Worm (Caenorhabditis elegans) whole organism, L1 larva: ENCODE results near the gene grd-12.

Experiments used
- C34B4.2 ChIP-seq: sonication (generic microtip); optimal IDR thresholded peaks from 2 replicates; lab custom pipeline; 2017; ENCODE audit warnings: mild to moderate bottlenecking, missing genetic modification characterization, missing compliant biosample characterization
- Y116A8C.19 ChIP-seq: sonication (generic microtip); optimal IDR thresholded peaks from 2 replicates; lab custom pipeline; 2016; ENCODE audit warnings: missing compliant biosample characterization, missing genetic modification characterization, borderline replicate concordance
- ceh-82 ChIP-seq, 3 experiments: fragments of 150-350 bp in 1 of 3; sonication (generic microtip) in 2 of 3; optimal IDR thresholded peaks; 2 replicates each; lab custom pipeline; 2014 to 2017; ENCODE audit warnings: missing biosample characterization in 3 of 3, missing genetic modification characterization in 3 of 3
- ces-1 ChIP-seq: fragments of 150-350 bp; optimal IDR thresholded peaks from 2 replicates; lab custom pipeline; 2014; ENCODE audit warnings: missing biosample characterization, missing genetic modification reagents, missing genetic modification characterization
- dpl-1 ChIP-seq, 3 experiments: fragments of 150-350 bp in 2 of 3; sonication (generic microtip) in 1 of 3; optimal IDR thresholded peaks; 2 replicates each; lab custom pipeline; 2014 to 2017; ENCODE audit warnings: missing biosample characterization in 3 of 3, missing genetic modification characterization in 3 of 3, missing genetic modification reagents in 3 of 3
- dsc-1 ChIP-seq: sonication (generic microtip); optimal IDR thresholded peaks from 2 replicates; lab custom pipeline; 2016; ENCODE audit warnings: mild to moderate bottlenecking, missing genetic modification characterization, missing compliant biosample characterization
- efl-1 ChIP-seq, 4 experiments: fragments of 150-350 bp; optimal IDR thresholded peaks in 3 of 4; peaks in 1 of 4; 1 replicate in 1 of 4; 2 replicates in 3 of 4; lab custom pipeline; 2014; ENCODE audit warnings: missing biosample characterization in 2 of 4, missing genetic modification characterization in 2 of 4, missing genetic modification reagents in 2 of 4
- egl-27 ChIP-seq, 2 experiments: fragments of 150-350 bp in 1 of 2; sonication (generic microtip); optimal IDR thresholded peaks; 3 replicates each; lab custom pipeline; 2017 to 2018; ENCODE audit warnings: missing biosample characterization in 2 of 2, missing genetic modification characterization in 2 of 2, missing genetic modification reagents in 2 of 2
- elt-2 ChIP-seq: sonication (generic microtip); optimal IDR thresholded peaks from 2 replicates; lab custom pipeline; 2016; ENCODE audit warnings: missing genetic modification characterization, mild to moderate bottlenecking, inconsistent platforms, missing compliant biosample characterization, missing genetic modification reagents
- ets-5 ChIP-seq: fragments of 200-800 bp; sonication (Bioruptor generic); IDR thresholded peaks from 2 replicates; pipeline ENCODE4 v1.3.6; 2022; ENCODE audit warnings: missing genetic modification characterization, missing compliant biosample characterization
- fkh-10 ChIP-seq: sonication (generic microtip); optimal IDR thresholded peaks from 2 replicates; lab custom pipeline; 2017; ENCODE audit warnings: missing biosample characterization, missing genetic modification reagents, missing genetic modification characterization
- fkh-4 ChIP-seq: sonication (generic microtip); optimal IDR thresholded peaks from 2 replicates; lab custom pipeline; 2016; ENCODE audit warnings: missing compliant biosample characterization, missing genetic modification characterization, borderline replicate concordance
- fos-1 ChIP-seq: fragments of 150-350 bp; optimal IDR thresholded peaks from 2 replicates; lab custom pipeline; 2014; ENCODE audit warnings: missing biosample characterization, missing genetic modification characterization
- hlh-17 ChIP-seq: fragments of 200-800 bp; sonication (Bioruptor generic); optimal IDR thresholded peaks from 2 replicates; lab custom pipeline; 2018; ENCODE audit warnings: missing genetic modification characterization, mild to moderate bottlenecking, missing compliant biosample characterization, moderate library complexity, borderline replicate concordance
- isw-1 ChIP-seq: fragments of 200-800 bp; sonication (Bioruptor generic); IDR thresholded peaks from 2 replicates; pipeline ENCODE4 v1.3.6; 2022; ENCODE audit warnings: missing genetic modification characterization, missing compliant biosample characterization
- jun-1 ChIP-seq: fragments of 150-350 bp; optimal IDR thresholded peaks from 2 replicates; lab custom pipeline; 2014; ENCODE audit warnings: missing biosample characterization, missing genetic modification reagents, missing genetic modification characterization
- lin-13 ChIP-seq: fragments of 150-350 bp; optimal IDR thresholded peaks from 2 replicates; lab custom pipeline; 2014; ENCODE audit warnings: missing biosample characterization, missing genetic modification reagents, missing genetic modification characterization
- lin-14 ChIP-seq: fragments of 200-800 bp; sonication (Bioruptor generic); optimal IDR thresholded peaks from 2 replicates; lab custom pipeline; 2018; ENCODE audit warnings: mild to moderate bottlenecking, missing genetic modification characterization, moderate library complexity, missing compliant biosample characterization
- lin-15B ChIP-seq: fragments of 150-350 bp; sonication (generic microtip); optimal IDR thresholded peaks from 3 replicates; lab custom pipeline; 2014; ENCODE audit warnings: missing biosample characterization, missing genetic modification characterization
- lin-35 ChIP-seq, 2 experiments: fragments of 150-350 bp; optimal IDR thresholded peaks; 2 replicates each; lab custom pipeline; 2014; ENCODE audit warnings: missing biosample characterization in 2 of 2, missing genetic modification characterization in 2 of 2, missing genetic modification reagents in 2 of 2
- lin-39 ChIP-seq: fragments of 150-350 bp; optimal IDR thresholded peaks from 2 replicates; lab custom pipeline; 2014; ENCODE audit warnings: missing biosample characterization, missing genetic modification reagents, missing genetic modification characterization
- lsy-2 ChIP-seq, 2 experiments: fragments of 150-350 bp; optimal IDR thresholded peaks; 2 replicates each; lab custom pipeline; 2014; ENCODE audit warnings: missing biosample characterization in 2 of 2, missing genetic modification characterization in 2 of 2
- mab-9 ChIP-seq: fragments of 200-800 bp; sonication (Bioruptor generic); IDR thresholded peaks from 2 replicates; pipeline ENCODE4 v1.3.6; 2022; ENCODE audit warnings: missing genetic modification reagents, missing genetic modification characterization, missing compliant biosample characterization
- mdl-1 ChIP-seq, 2 experiments: fragments of 150-350 bp; optimal IDR thresholded peaks; 2 replicates each; lab custom pipeline; 2014 to 2017; ENCODE audit warnings: missing biosample characterization in 2 of 2, missing genetic modification characterization in 2 of 2, inconsistent platforms in 1 of 2
- mef-2 ChIP-seq: fragments of 150-350 bp; optimal IDR thresholded peaks from 2 replicates; lab custom pipeline; 2014; ENCODE audit warnings: missing biosample characterization, missing genetic modification characterization
- nhr-11 ChIP-seq: fragments of 150-350 bp; optimal IDR thresholded peaks from 2 replicates; lab custom pipeline; 2014; ENCODE audit warnings: missing biosample characterization, missing genetic modification characterization
- nhr-28 ChIP-seq: fragments of 150-350 bp; optimal IDR thresholded peaks from 2 replicates; lab custom pipeline; 2014; ENCODE audit warnings: missing biosample characterization, missing genetic modification characterization
- nhr-84 ChIP-seq: sonication (generic microtip); optimal IDR thresholded peaks from 2 replicates; lab custom pipeline; 2017; ENCODE audit warnings: missing biosample characterization, missing genetic modification characterization
- nhr-90 ChIP-seq: sonication (generic microtip); optimal IDR thresholded peaks from 2 replicates; lab custom pipeline; 2016; ENCODE audit warnings: mild to moderate bottlenecking, missing genetic modification characterization, missing compliant biosample characterization; ENCODE audit not compliant: poor library complexity
- pag-3 ChIP-seq: sonication (generic microtip); optimal IDR thresholded peaks from 2 replicates; lab custom pipeline; 2017; ENCODE audit warnings: missing genetic modification characterization, mild to moderate bottlenecking, missing compliant biosample characterization, antibody characterized with exemption, borderline replicate concordance; ENCODE audit not compliant: insufficient read depth
- rnt-1 ChIP-seq: sonication (generic microtip); optimal IDR thresholded peaks from 2 replicates; lab custom pipeline; 2016; ENCODE audit warnings: mild to moderate bottlenecking, missing genetic modification characterization, moderate library complexity, missing compliant biosample characterization
- snpc-4 ChIP-seq: fragments of 150-350 bp; optimal IDR thresholded peaks from 2 replicates; lab custom pipeline; 2014; ENCODE audit warnings: missing biosample characterization, missing genetic modification characterization
- sox-4 ChIP-seq: sonication (generic microtip); optimal IDR thresholded peaks from 2 replicates; lab custom pipeline; 2016; ENCODE audit warnings: missing genetic modification characterization, missing compliant biosample characterization
- tbx-2 ChIP-seq: sonication (generic microtip); optimal IDR thresholded peaks from 2 replicates; lab custom pipeline; 2016; ENCODE audit warnings: missing genetic modification characterization, missing compliant biosample characterization
- unc-30 ChIP-seq: sonication (generic microtip); optimal IDR thresholded peaks from 2 replicates; lab custom pipeline; 2017; ENCODE audit warnings: missing biosample characterization, missing genetic modification characterization
- unc-86 ChIP-seq: sonication (generic microtip); optimal IDR thresholded peaks from 2 replicates; lab custom pipeline; 2016; ENCODE audit warnings: missing genetic modification characterization, missing compliant biosample characterization
- unc-98 ChIP-seq: fragments of 200-800 bp; sonication (Bioruptor generic); IDR thresholded peaks from 2 replicates; pipeline ENCODE4 v1.3.6; 2022; ENCODE audit warnings: missing genetic modification characterization, missing compliant biosample characterization
- zip-4 ChIP-seq: fragments of 200-800 bp; sonication (Bioruptor generic); optimal IDR thresholded peaks from 2 replicates; lab custom pipeline; 2018; ENCODE audit warnings: mild to moderate bottlenecking, missing genetic modification characterization, moderate library complexity, missing compliant biosample characterization
- ztf-4 ChIP-seq: fragments of 150-350 bp; optimal IDR thresholded peaks from 2 replicates; lab custom pipeline; 2014; ENCODE audit warnings: missing biosample characterization, missing genetic modification characterization

grd-12 gene

ce11 chrV:15012542-15013301 lies 34.4 kb downstream of the grd-12 start (continued):
- TF ChIP-seq efl-1 (optimal IDR thresholded peaks at IDR 0.05; lab: Kevin White, UChicago) (peak in 1 of 2 experiments; percentile 15), efl-1 (GFP tag; optimal IDR thresholded peaks at IDR 0.05 in 1 of 2; lab: Kevin White, UChicago) (peak in 1 of 2 experiments; percentile 84), lsy-2 (tag; optimal IDR thresholded peaks at IDR 0.05; lab: Kevin White, UChicago) (no peak), nhr-28 (no peak), rnt-1 (peak; percentile 70), ztf-4 (tag; lab: Kevin White, UChicago) (no peak), isw-1 (no peak), sox-4 (tag; lab: Kevin White, UChicago) (no peak), lin-39 (no peak), lin-14 (GFP tag; lab: Kevin White, UChicago) (peak; percentile 20), pag-3 (no peak), lin-13 (GFP tag; lab: Kevin White, UChicago) (no peak), unc-86 (tag; lab: Kevin White, UChicago) (no peak), fkh-4 (tag; lab: Kevin White, UChicago) (no peak), C34B4.2 (no peak), snpc-4 (tag; lab: Kevin White, UChicago) (no peak), mef-2 (tag; lab: Kevin White, UChicago) (no peak), fkh-10 (no peak), fos-1 (no peak), ces-1 (no peak), unc-98 (GFP tag; lab: Robert Waterston, UW) (no peak), tbx-2 (tag; lab: Kevin White, UChicago) (no peak), ceh-82 (tag; optimal IDR thresholded peaks at IDR 0.05; lab: Kevin White, UChicago) (no peak), elt-2 (no peak), egl-27 (tag; optimal IDR thresholded peaks at IDR 0.05; lab: Kevin White, UChicago) (no peak), ets-5 (GFP tag; lab: Robert Waterston, UW) (no peak), dpl-1 (GFP tag; optimal IDR thresholded peaks at IDR 0.05; lab: Kevin White, UChicago) (no peak), hlh-17 (GFP tag; lab: Kevin White, UChicago) (no peak), lin-35 (GFP tag; optimal IDR thresholded peaks at IDR 0.05; lab: Kevin White, UChicago) (peak in 1 of 2 experiments; percentile 18), lin-15B (tag; lab: Kevin White, UChicago) (no peak)
- TF ChIP-seq, all 84 proteins: peak for 9

ce11 chrV:15013328-15013727 lies 35.0 kb downstream of the grd-12 start:
- TF ChIP-seq ztf-4 (tag; lab: Kevin White, UChicago) (no peak), lsy-2 (tag; optimal IDR thresholded peaks at IDR 0.05; lab: Kevin White, UChicago) (no peak)
- TF ChIP-seq, all 84 proteins: peak for 0

- no peak for TF ChIP-seq lin-35 (GFP tag; optimal IDR thresholded peaks at IDR 0.05; lab: Kevin White, UChicago)
- no peak for TF ChIP-seq nhr-90 (tag; lab: Kevin White, UChicago)
- no peak for TF ChIP-seq nhr-11 (tag; lab: Kevin White, UChicago)
- no peak for TF ChIP-seq fkh-10
- TF ChIP-seq unc-30 (tag; lab: Kevin White, UChicago), result no peak
- no peak for TF ChIP-seq unc-98 (GFP tag; lab: Robert Waterston, UW)
- TF ChIP-seq mdl-1 (tag; optimal IDR thresholded peaks at IDR 0.05; lab: Kevin White, UChicago), result no peak
- no peak for TF ChIP-seq dsc-1
- TF ChIP-seq mab-9, result no peak
- no peak for TF ChIP-seq zip-4 (GFP tag; lab: Kevin White, UChicago)
- TF ChIP-seq nhr-84 (tag; lab: Kevin White, UChicago), result no peak
- no peak for TF ChIP-seq jun-1 (tag; lab: Kevin White, UChicago)
- no peak for TF ChIP-seq Y116A8C.19 (tag; lab: Kevin White, UChicago)
- TF ChIP-seq C34B4.2, result no peak
Measured at ce11 chrV:15014164-15014563, 35.9 kb downstream of the grd-12 start, which contains the start of gene obr-2. Gene obr-2, minus strand, starts transcription at chrV:15014264.
